Fruit fly (Drosophila melanogaster): ENCODE results near the gene Tango6.

DNA sequence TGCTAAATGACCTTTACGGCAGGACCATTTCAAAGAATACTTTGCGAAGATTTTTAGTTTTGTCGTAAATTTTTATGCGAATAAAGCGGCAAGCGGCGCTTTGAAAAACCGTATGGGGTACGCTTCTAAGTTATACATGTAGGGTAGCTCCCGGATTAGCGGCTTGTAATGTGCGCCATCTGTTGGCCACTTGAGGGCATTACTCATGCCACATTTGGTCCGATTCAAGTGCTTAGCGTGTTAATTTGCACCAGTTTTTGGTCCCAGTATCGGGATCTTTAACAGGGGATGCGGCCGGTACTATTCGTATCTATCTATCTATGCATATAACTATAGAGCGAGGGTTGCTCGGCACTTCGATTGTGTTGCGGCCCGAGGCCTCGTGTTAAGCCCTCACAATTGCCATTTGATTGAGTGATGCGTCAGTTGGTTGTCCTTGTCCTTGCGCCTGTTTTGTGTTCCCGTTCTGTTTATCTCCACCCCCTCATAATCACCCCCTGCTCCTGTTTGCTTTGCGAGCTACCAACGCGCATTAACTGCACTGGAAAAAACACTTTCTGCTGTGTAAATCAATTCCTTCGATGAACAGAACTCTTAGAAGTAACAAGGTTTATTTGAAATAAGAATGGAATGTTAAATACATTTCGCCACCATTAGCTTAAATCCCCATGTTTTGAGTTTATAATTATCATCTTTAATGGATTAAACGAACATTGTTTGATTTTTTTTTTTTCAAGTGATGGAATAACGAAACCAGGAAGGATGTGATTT lies 38.3 kb upstream of the Tango6 start:
- no peak for TF ChIP-seq CG8478 (optimal IDR thresholded peaks at IDR 0.05)
- peak; percentile 81 to 82 for TF ChIP-seq CTCF (optimal IDR thresholded peaks at IDR 0.05)

Measured in S2 (cell line).